Fruit fly (Drosophila melanogaster): ENCODE data around the gene Pomp.

- no peak for TF ChIP-seq Myc (optimal IDR thresholded peaks at IDR 0.05)
- TF ChIP-seq Sin3A (optimal IDR thresholded peaks at IDR 0.05), result no peak
- no peak for TF ChIP-seq ttk (optimal IDR thresholded peaks at IDR 0.05)
- no peak for TF ChIP-seq h (optimal IDR thresholded peaks at IDR 0.05)
- TF ChIP-seq psq (optimal IDR thresholded peaks at IDR 0.05), result no peak
These were observed 39.6 kb downstream of the Pomp start for dm6 chr2L:20827045-20827444.
